Worm (Caenorhabditis elegans) whole organism, late embryonic: ENCODE data around the gene ZC239.4.

ENCODE experiments used
- C08G9.2 ChIP-seq: sonication (generic microtip); optimal IDR thresholded peaks from 2 replicates; lab custom pipeline; 2016; ENCODE audit warnings: mild to moderate bottlenecking, missing genetic modification characterization, moderate library complexity, missing compliant biosample characterization
- F13H6.1 ChIP-seq: sonication (generic microtip); optimal IDR thresholded peaks from 2 replicates; lab custom pipeline; 2016; ENCODE audit warnings: missing genetic modification characterization, missing compliant biosample characterization
- ceh-14 ChIP-seq: sonication (generic microtip); optimal IDR thresholded peaks from 2 replicates; lab custom pipeline; 2016; ENCODE audit warnings: missing genotype, missing genetic modification characterization, missing compliant biosample characterization
- ceh-19 ChIP-seq: fragments of 200-800 bp; sonication (Bioruptor generic); optimal IDR thresholded peaks from 2 replicates; lab custom pipeline; 2018; ENCODE audit warnings: mild to moderate bottlenecking, missing genetic modification characterization, missing compliant biosample characterization
- ceh-2 ChIP-seq: sonication (generic microtip); optimal IDR thresholded peaks from 2 replicates; lab custom pipeline; 2016; ENCODE audit warnings: missing genotype, missing genetic modification characterization, missing compliant biosample characterization
- ceh-34 ChIP-seq: sonication (generic microtip); optimal IDR thresholded peaks from 2 replicates; lab custom pipeline; 2016; ENCODE audit warnings: mild to moderate bottlenecking, missing genetic modification characterization, missing compliant biosample characterization
- ceh-6 ChIP-seq: fragments of 200-800 bp; sonication (Bioruptor generic); optimal IDR thresholded peaks from 2 replicates; lab custom pipeline; 2018; ENCODE audit warnings: mild to moderate bottlenecking, missing genetic modification characterization, missing compliant biosample characterization
- ceh-9 ChIP-seq: sonication (generic microtip); optimal IDR thresholded peaks from 2 replicates; lab custom pipeline; 2016; ENCODE audit warnings: mild to moderate bottlenecking, missing genetic modification characterization, inconsistent platforms, missing compliant biosample characterization
- dmd-4 ChIP-seq: sonication (generic microtip); optimal IDR thresholded peaks from 2 replicates; lab custom pipeline; 2016; ENCODE audit warnings: borderline replicate concordance, missing genetic modification characterization, missing compliant biosample characterization
- dve-1 ChIP-seq: sonication (generic microtip); optimal IDR thresholded peaks from 2 replicates; lab custom pipeline; 2017; ENCODE audit warnings: antibody characterized with exemption, mild to moderate bottlenecking, missing genetic modification characterization, missing compliant biosample characterization
- elt-4 ChIP-seq: sonication (generic microtip); optimal IDR thresholded peaks from 2 replicates; lab custom pipeline; 2016; ENCODE audit warnings: missing genetic modification characterization, missing compliant biosample characterization
- fkh-10 ChIP-seq: fragments of 150-350 bp; optimal IDR thresholded peaks from 2 replicates; lab custom pipeline; 2014; ENCODE audit warnings: missing biosample characterization, missing genetic modification reagents, missing genetic modification characterization
- hlh-13 ChIP-seq: fragments of 200-800 bp; sonication (Bioruptor generic); optimal IDR thresholded peaks from 2 replicates; lab custom pipeline; 2018; ENCODE audit warnings: mild to moderate bottlenecking, missing genetic modification characterization, missing compliant biosample characterization
- hlh-15 ChIP-seq: sonication (generic microtip); optimal IDR thresholded peaks from 2 replicates; lab custom pipeline; 2016; ENCODE audit warnings: missing genetic modification characterization, missing compliant biosample characterization
- hlh-30 ChIP-seq: sonication (generic microtip); optimal IDR thresholded peaks from 2 replicates; lab custom pipeline; 2017; ENCODE audit warnings: antibody characterized with exemption, missing genetic modification characterization, missing compliant biosample characterization; ENCODE audit not compliant: insufficient read depth
- mec-3 ChIP-seq: sonication (generic microtip); optimal IDR thresholded peaks from 2 replicates; lab custom pipeline; 2016; ENCODE audit warnings: borderline replicate concordance, missing genetic modification characterization, missing compliant biosample characterization
- npax-4 ChIP-seq: sonication (generic microtip); optimal IDR thresholded peaks from 2 replicates; lab custom pipeline; 2016; ENCODE audit warnings: missing genetic modification characterization, missing compliant biosample characterization
- odd-2 ChIP-seq: sonication (generic microtip); optimal IDR thresholded peaks from 2 replicates; lab custom pipeline; 2017; ENCODE audit warnings: antibody characterized with exemption, mild to moderate bottlenecking, missing genetic modification characterization, missing compliant biosample characterization
- pag-3 ChIP-seq: sonication (generic microtip); optimal IDR thresholded peaks from 2 replicates; lab custom pipeline; 2016; ENCODE audit warnings: missing compliant biosample characterization, missing genetic modification characterization, borderline replicate concordance
- pat-9 ChIP-seq: fragments of 200-800 bp; sonication (Bioruptor generic); optimal IDR thresholded peaks from 2 replicates; lab custom pipeline; 2018; ENCODE audit warnings: mild to moderate bottlenecking, missing genetic modification characterization, moderate library complexity, missing compliant biosample characterization
- pax-1 ChIP-seq: fragments of 150-350 bp; optimal IDR thresholded peaks from 2 replicates; lab custom pipeline; 2014; ENCODE audit warnings: missing biosample characterization, missing genetic modification characterization
- pha-4 ChIP-seq: fragments of 150-350 bp; optimal IDR thresholded peaks from 2 replicates; lab custom pipeline; 2018; ENCODE audit warnings: missing biosample characterization, missing genetic modification reagents, missing genetic modification characterization
- pqm-1 ChIP-seq: sonication (generic microtip); optimal IDR thresholded peaks from 2 replicates; lab custom pipeline; 2016; ENCODE audit warnings: missing genetic modification characterization, missing compliant biosample characterization
- pros-1 ChIP-seq: fragments of 150-350 bp; optimal IDR thresholded peaks from 2 replicates; lab custom pipeline; 2014; ENCODE audit warnings: missing biosample characterization, missing genetic modification reagents, missing genetic modification characterization
- ref-2 ChIP-seq: sonication (generic microtip); optimal IDR thresholded peaks from 2 replicates; lab custom pipeline; 2016; ENCODE audit warnings: missing genetic modification characterization, missing compliant biosample characterization
- rnt-1 ChIP-seq: sonication (generic microtip); optimal IDR thresholded peaks from 2 replicates; lab custom pipeline; 2016; ENCODE audit warnings: missing genetic modification characterization, missing compliant biosample characterization
- sdc-2 ChIP-seq: sonication (generic microtip); optimal IDR thresholded peaks from 2 replicates; lab custom pipeline; 2016; ENCODE audit warnings: missing genotype, missing genetic modification characterization, missing compliant biosample characterization
- unc-3 ChIP-seq, 2 experiments: fragments of 200-800 bp in 1 of 2; sonication (Bioruptor generic) in 1 of 2; sonication (generic microtip) in 1 of 2; conservative IDR thresholded peaks in 1 of 2; optimal IDR thresholded peaks in 1 of 2; 2 replicates each; pipeline versions ENCODE4 v1.3.6 to Lab custom; 2016 to 2022; ENCODE audit warnings: missing compliant biosample characterization in 2 of 2, missing genetic modification characterization in 2 of 2, missing genetic modification reagents in 1 of 2
- unc-42 ChIP-seq: sonication (generic microtip); optimal IDR thresholded peaks from 2 replicates; lab custom pipeline; 2016; ENCODE audit warnings: missing genotype, missing genetic modification characterization, missing compliant biosample characterization
- ztf-16 ChIP-seq: sonication (generic microtip); optimal IDR thresholded peaks from 2 replicates; lab custom pipeline; 2017; ENCODE audit warnings: missing genetic modification characterization, missing compliant biosample characterization

ZC239.4 gene

ce11 chrII:3241842-3242241 lies 27.8 kb downstream of the ZC239.4 start:
- no peak for TF ChIP-seq hlh-30 (tag; lab: Kevin White, UChicago)
- TF ChIP-seq pha-4 (tag; lab: Kevin White, UChicago): no peak
- no peak for TF ChIP-seq ceh-34 (tag; lab: Kevin White, UChicago)
- TF ChIP-seq elt-4 (tag; lab: Kevin White, UChicago): no peak

ce11 chrII:3244070-3244469 lies 30.1 kb downstream of the ZC239.4 start, which contains the start of gene C17F4.12:
Gene C17F4.12 (minus strand): TSS chrII:3244170.
- no peak for TF ChIP-seq pros-1 (tag; lab: Kevin White, UChicago)
- TF ChIP-seq rnt-1 (tag; lab: Kevin White, UChicago): no peak
- no peak for TF ChIP-seq ceh-6
- TF ChIP-seq ceh-9: no peak
- no peak for TF ChIP-seq pqm-1
- no peak for TF ChIP-seq npax-4 (tag; lab: Kevin White, UChicago)
- TF ChIP-seq sdc-2 (tag; lab: Kevin White, UChicago): no peak
- no peak for TF ChIP-seq unc-3 (GFP tag; conservative IDR thresholded peaks at IDR 0.05; lab: Robert Waterston, UW)
- no peak for TF ChIP-seq unc-3 (tag; optimal IDR thresholded peaks at IDR 0.05; lab: Kevin White, UChicago)
- TF ChIP-seq pat-9 (tag; lab: Kevin White, UChicago): no peak

ce11 chrII:3244758-3245157 lies 30.8 kb downstream of the ZC239.4 start:
- TF ChIP-seq dve-1 (tag; lab: Kevin White, UChicago): no peak

ce11 chrII:3245836-3246235 lies 31.8 kb downstream of the ZC239.4 start, which contains the start of gene C17F4.7:
Gene C17F4.7 (minus strand): TSS chrII:3246015.
- TF ChIP-seq hlh-13 (GFP tag; lab: Kevin White, UChicago) (no peak), fkh-10 (no peak), pax-1 (tag; lab: Kevin White, UChicago) (no peak), ceh-6 (no peak), ref-2 (tag; lab: Kevin White, UChicago) (no peak), sdc-2 (tag; lab: Kevin White, UChicago) (no peak), ceh-19 (GFP tag; lab: Kevin White, UChicago) (no peak), pat-9 (tag; lab: Kevin White, UChicago) (no peak), ceh-2 (tag; lab: Kevin White, UChicago) (no peak), F13H6.1 (no peak), hlh-30 (tag; lab: Kevin White, UChicago) (no peak), elt-4 (tag; lab: Kevin White, UChicago) (no peak), odd-2 (tag; lab: Kevin White, UChicago) (no peak)

ce11 chrII:3247556-3247955 lies 33.6 kb downstream of the ZC239.4 start:
- TF ChIP-seq C08G9.2 (tag; lab: Kevin White, UChicago) (no peak), unc-42 (no peak), ceh-14 (tag; lab: Kevin White, UChicago) (no peak), hlh-15 (tag; lab: Kevin White, UChicago) (no peak), hlh-13 (GFP tag; lab: Kevin White, UChicago) (no peak), ztf-16 (no peak), odd-2 (tag; lab: Kevin White, UChicago) (no peak), dmd-4 (tag; lab: Kevin White, UChicago) (no peak), pag-3 (tag; lab: Kevin White, UChicago) (no peak), fkh-10 (no peak), pha-4 (tag; lab: Kevin White, UChicago) (no peak), npax-4 (tag; lab: Kevin White, UChicago) (no peak), mec-3 (tag; lab: Kevin White, UChicago) (no peak)
